Fruit fly (Drosophila melanogaster) whole organism, embryonic: ENCODE results near the gene CG42525.

Experiments used
- Adf1 ChIP-seq: fragments of 200-800 bp; sonication (Bioruptor generic); IDR thresholded peaks from 2 replicates; pipeline ENCODE4 v1.3.6; 2022; ENCODE audit warnings: missing biosample characterization, missing genetic modification characterization
- Atf-2 ChIP-seq: fragments of 200-800 bp; sonication (Bioruptor generic); optimal IDR thresholded peaks from 2 replicates; lab custom pipeline; 2016; ENCODE audit warnings: missing biosample characterization, missing genetic modification characterization
- Atf3 ChIP-seq: fragments of 200-800 bp; sonication (Bioruptor generic); optimal IDR thresholded peaks from 3 replicates; lab custom pipeline; 2016; ENCODE audit warnings: missing biosample characterization, missing genetic modification characterization
- CG11085 ChIP-seq: fragments of 200-800 bp; sonication (Bioruptor generic); IDR thresholded peaks from 2 replicates; pipeline ENCODE4 v1.3.6; 2022; ENCODE audit warnings: missing biosample characterization, missing genetic modification characterization
- CG11093 ChIP-seq: fragments of 200-800 bp; sonication (Bioruptor generic); IDR thresholded peaks from 3 replicates; pipeline ENCODE4 v1.3.6; 2022; ENCODE audit warnings: missing biosample characterization, missing genetic modification characterization
- CG12219 ChIP-seq: fragments of 200-800 bp; sonication (Bioruptor generic); optimal IDR thresholded peaks from 3 replicates; lab custom pipeline; 2018; ENCODE audit warnings: missing biosample characterization, mild to moderate bottlenecking, missing genetic modification characterization
- CG12236 ChIP-seq: fragments of 200-800 bp; sonication (Bioruptor generic); optimal IDR thresholded peaks from 2 replicates; lab custom pipeline; 2016; ENCODE audit warnings: missing biosample characterization, missing genetic modification characterization
- CG12391 ChIP-seq: fragments of 200-800 bp; sonication (Bioruptor generic); optimal IDR thresholded peaks from 3 replicates; lab custom pipeline; 2018; ENCODE audit warnings: missing biosample characterization, mild to moderate bottlenecking, missing genetic modification characterization, moderate library complexity
- CG13287 ChIP-seq: fragments of 200-800 bp; sonication (Bioruptor generic); IDR thresholded peaks from 2 replicates; pipeline ENCODE4 v1.3.6; 2022; ENCODE audit warnings: missing biosample characterization, missing genetic modification characterization; ENCODE audit not compliant: partially characterized antibody
- CG13624 ChIP-seq: fragments of 200-800 bp; sonication (Bioruptor generic); optimal IDR thresholded peaks from 2 replicates; lab custom pipeline; 2016; ENCODE audit warnings: missing biosample characterization, missing genetic modification characterization
- CG1603 ChIP-seq: fragments of 200-800 bp; sonication (Bioruptor generic); optimal IDR thresholded peaks from 2 replicates; lab custom pipeline; 2019; ENCODE audit warnings: missing biosample characterization, mild to moderate bottlenecking, missing genetic modification characterization, moderate library complexity
- CG17186 ChIP-seq: fragments of 200-800 bp; sonication (Bioruptor generic); optimal IDR thresholded peaks from 3 replicates; lab custom pipeline; 2017; ENCODE audit warnings: missing biosample characterization, missing genetic modification reagents, missing genetic modification characterization
- CG18011 ChIP-seq: fragments of 200-800 bp; sonication (Bioruptor generic); optimal IDR thresholded peaks from 2 replicates; lab custom pipeline; 2017; ENCODE audit warnings: missing biosample characterization, missing genetic modification characterization, mild to moderate bottlenecking, moderate library complexity, missing genotype
- CG2116 ChIP-seq: fragments of 200-800 bp; sonication (Bioruptor generic); optimal IDR thresholded peaks from 3 replicates; lab custom pipeline; 2018; ENCODE audit warnings: missing biosample characterization, mild to moderate bottlenecking, missing genetic modification characterization
- CG2120 ChIP-seq: fragments of 200-800 bp; sonication (Bioruptor generic); optimal IDR thresholded peaks from 3 replicates; lab custom pipeline; 2016; ENCODE audit warnings: missing biosample characterization, missing genetic modification characterization
- CG2889 ChIP-seq: fragments of 200-800 bp; sonication (Bioruptor generic); IDR thresholded peaks from 3 replicates; pipeline ENCODE4 v1.3.6; 2022; ENCODE audit warnings: missing biosample characterization, missing genetic modification characterization
- CG31224 ChIP-seq: fragments of 200-800 bp; sonication (Bioruptor generic); IDR thresholded peaks from 2 replicates; pipeline ENCODE4 v1.3.6; 2022; ENCODE audit warnings: missing biosample characterization, missing genetic modification characterization
- CG32772 ChIP-seq: fragments of 200-800 bp; sonication (Bioruptor generic); IDR thresholded peaks from 2 replicates; pipeline ENCODE4 v1.3.6; 2022; ENCODE audit warnings: missing biosample characterization, missing genetic modification characterization
- CG6654 ChIP-seq: fragments of 200-800 bp; sonication (Bioruptor generic); optimal IDR thresholded peaks from 2 replicates; lab custom pipeline; 2017; ENCODE audit warnings: missing biosample characterization, mild to moderate bottlenecking, missing genetic modification characterization
- CoRest ChIP-seq: fragments of 200-800 bp; sonication (Bioruptor generic); optimal IDR thresholded peaks from 3 replicates; lab custom pipeline; 2018; ENCODE audit warnings: missing biosample characterization, mild to moderate bottlenecking, missing genetic modification characterization, moderate library complexity
- D19B ChIP-seq: fragments of 200-800 bp; sonication (Bioruptor generic); optimal IDR thresholded peaks from 2 replicates; lab custom pipeline; 2017; ENCODE audit warnings: missing biosample characterization, mild to moderate bottlenecking, missing genetic modification characterization
- Dp ChIP-seq: fragments of 200-800 bp; sonication (Bioruptor generic); optimal IDR thresholded peaks from 2 replicates; lab custom pipeline; 2018; ENCODE audit warnings: missing biosample characterization, mild to moderate bottlenecking, missing genetic modification characterization, moderate library complexity
- Ets65A ChIP-seq: fragments of 200-800 bp; sonication (Bioruptor generic); peaks from one replicate; lab custom pipeline; 2016; ENCODE audit warnings: missing biosample characterization, missing genetic modification characterization
- GATAe ChIP-seq: fragments of 200-800 bp; sonication (Bioruptor generic); conservative IDR thresholded peaks from 2 replicates; pipeline ENCODE4 v1.3.6; 2022; ENCODE audit warnings: missing biosample characterization, missing genetic modification characterization
- H2.0 ChIP-seq: fragments of 200-800 bp; sonication (Bioruptor generic); IDR thresholded peaks from 2 replicates; pipeline ENCODE4 v1.3.6; 2022; ENCODE audit warnings: missing biosample characterization, missing genetic modification characterization
- HmgD ChIP-seq: fragments of 200-800 bp; sonication (Bioruptor generic); optimal IDR thresholded peaks from 3 replicates; lab custom pipeline; 2016; ENCODE audit warnings: missing biosample characterization, missing genetic modification characterization
- Hr51 ChIP-seq, 2 experiments: fragments of 200-800 bp; sonication (Bioruptor generic); optimal IDR thresholded peaks; 2 replicates in 1 of 2; 3 replicates in 1 of 2; lab custom pipeline; 2016 to 2018; ENCODE audit warnings: missing biosample characterization in 2 of 2, missing genetic modification characterization in 2 of 2, mild to moderate bottlenecking in 1 of 2, moderate library complexity in 1 of 2
- Hr78 ChIP-seq, 2 experiments: fragments of 200-800 bp in 1 of 2; fragments of >200 bp in 1 of 2; sonication (Bioruptor generic) in 1 of 2; optimal IDR thresholded peaks; 2 replicates each; lab custom pipeline; 2017 to 2019; ENCODE audit warnings: missing biosample characterization in 2 of 2, missing genetic modification characterization in 2 of 2, mild to moderate bottlenecking in 1 of 2, moderate library complexity in 1 of 2
- Mad ChIP-seq: fragments of 200-800 bp; sonication (Bioruptor generic); optimal IDR thresholded peaks from 2 replicates; lab custom pipeline; 2016; ENCODE audit warnings: missing biosample characterization, missing genetic modification characterization
- Sox102F ChIP-seq: fragments of 200-800 bp; sonication (Bioruptor generic); optimal IDR thresholded peaks from 2 replicates; lab custom pipeline; 2018; ENCODE audit warnings: missing biosample characterization, mild to moderate bottlenecking, missing genetic modification characterization, moderate library complexity
- Trl ChIP-seq, 3 experiments: fragments of >200 bp in 2 of 3; fragments of 200-800 bp in 1 of 3; sonication (Bioruptor generic) in 1 of 3; optimal IDR thresholded peaks; 2 replicates in 1 of 3; 3 replicates in 2 of 3; lab custom pipeline; 2016 to 2017; ENCODE audit warnings: missing biosample characterization in 1 of 3, missing genetic modification characterization in 1 of 3
- ac ChIP-seq: fragments of 200-800 bp; sonication (Bioruptor generic); optimal IDR thresholded peaks from 3 replicates; lab custom pipeline; 2017; ENCODE audit warnings: missing biosample characterization, mild to moderate bottlenecking, missing genetic modification characterization
- bab2 ChIP-seq: fragments of 200-800 bp; sonication (Bioruptor generic); optimal IDR thresholded peaks from 2 replicates; lab custom pipeline; 2016; ENCODE audit warnings: missing biosample characterization, missing genetic modification characterization
- chinmo ChIP-seq: fragments of 200-800 bp; sonication (Bioruptor generic); IDR thresholded peaks from 4 replicates; pipeline ENCODE4 v1.3.6; 2022; ENCODE audit warnings: missing biosample characterization, missing genetic modification characterization; ENCODE audit not compliant: partially characterized antibody
- dati ChIP-seq: fragments of 200-800 bp; sonication (Bioruptor generic); IDR thresholded peaks from 2 replicates; pipeline ENCODE4 v1.3.6; 2022; ENCODE audit warnings: missing biosample characterization, missing genetic modification characterization
- dimm ChIP-seq: fragments of 200-800 bp; sonication (Bioruptor generic); IDR thresholded peaks from 2 replicates; pipeline ENCODE4 v1.3.6; 2022; ENCODE audit warnings: missing biosample characterization, missing genetic modification characterization
- ewg ChIP-seq: fragments of 200-800 bp; sonication (Bioruptor generic); optimal IDR thresholded peaks from 3 replicates; lab custom pipeline; 2017; ENCODE audit warnings: mild to moderate bottlenecking, missing biosample characterization, missing genetic modification reagents, missing genetic modification characterization
- ftz-f1 ChIP-seq: fragments of 200-800 bp; sonication (Bioruptor generic); optimal IDR thresholded peaks from 2 replicates; lab custom pipeline; 2016; ENCODE audit warnings: missing biosample characterization, missing genetic modification characterization
- her ChIP-seq: fragments of 200-800 bp; sonication (Bioruptor generic); optimal IDR thresholded peaks from 2 replicates; lab custom pipeline; 2016; ENCODE audit warnings: missing biosample characterization, missing genetic modification characterization
- lov ChIP-seq, 2 experiments: fragments of 200-800 bp in 1 of 2; fragments of >200 bp in 1 of 2; sonication (Bioruptor generic) in 1 of 2; IDR thresholded peaks in 1 of 2; optimal IDR thresholded peaks in 1 of 2; 2 replicates in 1 of 2; 3 replicates in 1 of 2; pipeline versions ENCODE4 v1.3.6 to Lab custom; 2017 to 2022; ENCODE audit warnings: missing biosample characterization in 1 of 2, missing genetic modification characterization in 1 of 2
- nau ChIP-seq: fragments of 200-800 bp; sonication (Bioruptor generic); optimal IDR thresholded peaks from 3 replicates; lab custom pipeline; 2017; ENCODE audit warnings: missing biosample characterization, mild to moderate bottlenecking, missing genetic modification characterization, missing genetic modification reagents
- oc ChIP-seq: fragments of 200-800 bp; sonication (Bioruptor generic); optimal IDR thresholded peaks from 2 replicates; lab custom pipeline; 2018; ENCODE audit warnings: missing biosample characterization, mild to moderate bottlenecking, missing genetic modification characterization, moderate library complexity
- pnt ChIP-seq: fragments of 200-800 bp; sonication (Bioruptor generic); optimal IDR thresholded peaks from 3 replicates; lab custom pipeline; 2016; ENCODE audit warnings: missing biosample characterization, missing genetic modification characterization
- ranshi ChIP-seq: fragments of 200-800 bp; sonication (Bioruptor generic); IDR thresholded peaks from 2 replicates; pipeline ENCODE4 v1.3.6; 2022; ENCODE audit warnings: missing biosample characterization, missing genetic modification characterization
- run ChIP-seq: fragments of 200-800 bp; sonication (Bioruptor generic); optimal IDR thresholded peaks from 3 replicates; lab custom pipeline; 2018; ENCODE audit warnings: missing biosample characterization, mild to moderate bottlenecking, missing genetic modification characterization
- seq ChIP-seq: fragments of 200-800 bp; sonication (Bioruptor generic); IDR thresholded peaks from 2 replicates; pipeline ENCODE4 v1.3.6; 2022; ENCODE audit warnings: missing biosample characterization, missing genetic modification characterization
- sisA ChIP-seq: fragments of 200-800 bp; sonication (Bioruptor generic); IDR thresholded peaks from 2 replicates; pipeline ENCODE4 v1.3.6; 2022; ENCODE audit warnings: missing biosample characterization, missing genetic modification characterization
- stwl ChIP-seq: fragments of 200-800 bp; sonication (Bioruptor generic); optimal IDR thresholded peaks from 3 replicates; lab custom pipeline; 2018; ENCODE audit warnings: missing biosample characterization, mild to moderate bottlenecking, missing genetic modification characterization, moderate library complexity
- vfl ChIP-seq: fragments of 200-800 bp; sonication (Bioruptor generic); optimal IDR thresholded peaks from 2 replicates; lab custom pipeline; 2016; ENCODE audit warnings: missing biosample characterization, missing genetic modification characterization
- zf30C ChIP-seq: fragments of 200-800 bp; sonication (Bioruptor generic); optimal IDR thresholded peaks from 3 replicates; lab custom pipeline; 2018; ENCODE audit warnings: missing biosample characterization, mild to moderate bottlenecking, missing genetic modification characterization

CG42525 gene

DNA sequence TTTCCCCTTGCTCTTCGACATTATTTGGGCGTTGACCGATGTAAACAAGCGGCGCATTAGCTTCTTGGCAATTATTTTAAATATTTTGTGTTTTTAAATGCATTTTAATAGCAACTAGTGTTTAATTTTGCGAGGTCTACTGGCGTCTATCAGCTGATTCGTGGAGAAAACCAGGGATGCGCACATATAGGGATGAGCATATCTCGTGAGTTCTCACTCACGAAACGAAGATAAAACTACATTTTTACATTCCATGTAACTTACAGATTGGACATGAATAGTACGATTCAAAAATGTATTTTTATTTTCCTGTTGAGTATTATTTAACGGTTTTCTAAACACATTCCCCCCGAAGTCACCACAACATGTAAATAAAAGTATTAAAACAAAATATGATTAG, 7.9 kb upstream of the CG42525 start, which contains the start of gene CG14966 (continued):
- TF ChIP-seq her (GFP tag; lab: Kevin White, UChicago) (no peak), vfl (GFP tag; lab: Kevin White, UChicago) (peak; percentile 28), CG12219 (GFP tag; lab: Kevin White, UChicago) (no peak), dimm (no peak), CG18011 (no peak), CoRest (tag; lab: Kevin White, UChicago) (peak; percentile 45), sisA (GFP tag; lab: Robert Waterston, UW) (no peak), CG31224 (GFP tag; lab: Robert Waterston, UW) (no peak), CG12391 (tag; lab: Kevin White, UChicago) (peak; percentile 33), CG17186 (GFP tag; lab: Kevin White, UChicago) (no peak), CG11085 (GFP tag; lab: Robert Waterston, UW) (no peak), ranshi (GFP tag; lab: Robert Waterston, UW) (no peak), Hr78 (GFP tag; optimal IDR thresholded peaks at IDR 0.05; lab: Kevin White, UChicago) (no peak), oc (tag; lab: Kevin White, UChicago) (no peak), Ets65A (GFP tag; lab: Kevin White, UChicago) (peak; percentile 27), H2.0 (GFP tag; lab: Robert Waterston, UW) (0 out of 2 replicates have a peak, but pooled peaks have one; percentile 6), CG1603 (tag; lab: Kevin White, UChicago) (peak; percentile 66), Atf3 (GFP tag; lab: Kevin White, UChicago) (no peak), CG2116 (GFP tag; lab: Kevin White, UChicago) (peak; percentile 43), CG13287 (GFP tag; lab: Robert Waterston, UW) (peak; percentile 96), Dp (GFP tag; lab: Kevin White, UChicago) (peak; percentile 42), Trl (optimal IDR thresholded peaks at IDR 0.05; lab: Kevin White, UChicago) (no peak), Trl (GFP tag; optimal IDR thresholded peaks at IDR 0.05; lab: Kevin White, UChicago) (no peak), bab2 (GFP tag; lab: Kevin White, UChicago) (peak; percentile 10), HmgD (GFP tag; lab: Kevin White, UChicago) (peak; percentile 44), Hr51 (GFP tag; optimal IDR thresholded peaks at IDR 0.05; lab: Kevin White, UChicago) (no peak), GATAe (GFP tag; lab: Robert Waterston, UW) (no peak), zf30C (GFP tag; lab: Kevin White, UChicago) (no peak), chinmo (GFP tag; lab: Robert Waterston, UW) (peak; percentile 53; the same call in 1 of the 4 replicates), D19B (GFP tag; lab: Kevin White, UChicago) (no peak), nau (GFP tag; lab: Kevin White, UChicago) (no peak), CG2120 (GFP tag; lab: Kevin White, UChicago) (peak; percentile 66), Adf1 (GFP tag; lab: Robert Waterston, UW) (no peak), CG13624 (GFP tag; lab: Kevin White, UChicago) (peak; percentile 54), run (tag; lab: Kevin White, UChicago) (no peak), CG11093 (GFP tag; lab: Robert Waterston, UW) (no peak), Mad (GFP tag; lab: Kevin White, UChicago) (peak; percentile 47), CG2889 (GFP tag; lab: Robert Waterston, UW) (no peak), dati (GFP tag; lab: Robert Waterston, UW) (no peak), CG6654 (no peak), lov (optimal IDR thresholded peaks at IDR 0.05; lab: Kevin White, UChicago) (no peak), lov (GFP tag; IDR thresholded peaks at IDR 0.05; lab: Robert Waterston, UW) (no peak), ftz-f1 (GFP tag; lab: Kevin White, UChicago) (no peak), stwl (tag; lab: Kevin White, UChicago) (peak; percentile 43), CG12236 (GFP tag; lab: Kevin White, UChicago) (no peak), ac (GFP tag; lab: Kevin White, UChicago) (no peak), Sox102F (no peak), CG32772 (no peak), seq (GFP tag; lab: Robert Waterston, UW) (no peak), ewg (GFP tag; lab: Kevin White, UChicago) (no peak), Atf-2 (GFP tag; lab: Kevin White, UChicago) (no peak), pnt (GFP tag; lab: Kevin White, UChicago) (no peak)
